Worm (Caenorhabditis elegans): ENCODE results near the gene nhr-209.

- no peak for TF ChIP-seq lin-13 (tag; optimal IDR thresholded peaks at IDR 0.05)
- no peak for TF ChIP-seq snpc-4 (tag; optimal IDR thresholded peaks at IDR 0.05)
- TF ChIP-seq mab-5 (tag; optimal IDR thresholded peaks at IDR 0.05), result no peak
- TF ChIP-seq lin-32 (GFP tag; optimal IDR thresholded peaks at IDR 0.05), result no peak
- TF ChIP-seq nhr-28 (tag; optimal IDR thresholded peaks at IDR 0.05), result no peak
- no peak for TF ChIP-seq blmp-1 (tag; optimal IDR thresholded peaks at IDR 0.05)
- TF ChIP-seq elt-1 (tag; optimal IDR thresholded peaks at IDR 0.05; ENCODE audit: borderline replicate concordance, insufficient read depth), result no peak
- no peak for TF ChIP-seq nhr-12 (tag; optimal IDR thresholded peaks at IDR 0.05)
- no peak for TF ChIP-seq ceh-39 (tag; optimal IDR thresholded peaks at IDR 0.05)
- no peak for TF ChIP-seq nhr-2 (tag; optimal IDR thresholded peaks at IDR 0.05)
- TF ChIP-seq flh-1 (GFP tag; optimal IDR thresholded peaks at IDR 0.05), result no peak
- no peak for TF ChIP-seq nhr-76 (tag; optimal IDR thresholded peaks at IDR 0.05)
- TF ChIP-seq nhr-237 (tag; optimal IDR thresholded peaks at IDR 0.05), result no peak
Observed at ce11 chrV:12114693-12115092, 16.7 kb downstream of the nhr-209 start, which contains the start of gene spin-1.
